In genomic region chrII:551245-551904, ce11 we compare ENCODE assay signal across 5 worm cellular contexts.
TF ChIP-seq lines count a peak whose summit lies in the region.

Gene lips-7, plus strand, starts transcription at chrII:551854.

TF ChIP-seq in whole organism, L3 larva, 47 proteins besides CTCF, POLR2A, EP300 and RAD21:
- TF ChIP-seq mml-1 (tag; optimal IDR thresholded peaks at IDR 0.05; lab: Kevin White, UChicago) = no peak
- peak; percentile 40 for TF ChIP-seq lsy-12 (tag; optimal IDR thresholded peaks at IDR 0.05; lab: Kevin White, UChicago)
TF ChIP-seq in whole organism, L3 larva: peak in this region for 1.

TF ChIP-seq in whole organism, L4 larva, 104 proteins besides CTCF, POLR2A, EP300 and RAD21:
- TF ChIP-seq unc-62 (GFP tag; optimal IDR thresholded peaks at IDR 0.05 in 1 of 2; lab: Kevin White, UChicago) (peak in 1 of 2 experiments; percentile 84), unc-62 (tag; optimal IDR thresholded peaks at IDR 0.05; lab: Kevin White, UChicago) (no peak), nhr-111 (GFP tag; optimal IDR thresholded peaks at IDR 0.05; lab: Kevin White, UChicago) (peak; percentile 23), F26F4.8 (GFP tag; conservative IDR thresholded peaks at IDR 0.05; lab: Robert Waterston, UW) (0 out of 2 replicates have a peak, but pooled peaks have one; percentile 44), pha-4 (GFP tag; IDR thresholded peaks at IDR 0.05; lab: Robert Waterston, UW) (no peak), pha-4 (tag; optimal IDR thresholded peaks at IDR 0.05; lab: Kevin White, UChicago) (no peak), tag-97 (GFP tag; IDR thresholded peaks at IDR 0.05; lab: Robert Waterston, UW) (no peak), set-16 (GFP tag; IDR thresholded peaks at IDR 0.05; lab: Robert Waterston, UW) (peak; percentile 74), aha-1 (tag; lab: Kevin White, UChicago) (peak; percentile 20)
TF ChIP-seq in whole organism, L4 larva: peak in this region for 5.

TF ChIP-seq in whole organism, early embryonic, 17 proteins besides CTCF, POLR2A, EP300 and RAD21:
- TF ChIP-seq flt-1 (GFP tag; IDR thresholded peaks at IDR 0.05; lab: Robert Waterston, UW) = no peak
- TF ChIP-seq ets-7 (tag; optimal IDR thresholded peaks at IDR 0.05; lab: Kevin White, UChicago) = no peak
- TF ChIP-seq tra-4 (tag; optimal IDR thresholded peaks at IDR 0.05; lab: Kevin White, UChicago) = no peak
- TF ChIP-seq aly-1 (tag; optimal IDR thresholded peaks at IDR 0.05; lab: Kevin White, UChicago) = peak; percentile 43
- TF ChIP-seq hnd-1 (tag; optimal IDR thresholded peaks at IDR 0.05; lab: Kevin White, UChicago) = no peak
- TF ChIP-seq ceh-13 (GFP tag; optimal IDR thresholded peaks at IDR 0.05; lab: Kevin White, UChicago) = no peak

TF ChIP-seq in whole organism, late embryonic, 69 proteins besides CTCF, POLR2A, EP300 and RAD21:
- peak; percentile 11 for TF ChIP-seq C08G9.2 (tag; optimal IDR thresholded peaks at IDR 0.05; lab: Kevin White, UChicago)
- peak; percentile 49 for TF ChIP-seq hlh-6 (tag; optimal IDR thresholded peaks at IDR 0.05; lab: Kevin White, UChicago)
- TF ChIP-seq C38D4.7 (GFP tag; optimal IDR thresholded peaks at IDR 0.05; lab: Kevin White, UChicago) = peak; percentile 10
- TF ChIP-seq pax-1 (tag; optimal IDR thresholded peaks at IDR 0.05; lab: Kevin White, UChicago) = no peak
- TF ChIP-seq unc-3 (GFP tag; conservative IDR thresholded peaks at IDR 0.05; lab: Robert Waterston, UW) = no peak
- no peak for TF ChIP-seq unc-3 (tag; optimal IDR thresholded peaks at IDR 0.05; lab: Kevin White, UChicago)
TF ChIP-seq in whole organism, late embryonic: peak in this region for 3.

TF ChIP-seq in whole organism, young adult, 124 proteins besides CTCF, POLR2A, EP300 and RAD21:
- TF ChIP-seq zfh-2 (GFP tag; conservative IDR thresholded peaks at IDR 0.05; lab: Robert Waterston, UW) (peak; percentile 73), cebp-2 (GFP tag; IDR thresholded peaks at IDR 0.05; lab: Robert Waterston, UW) (no peak), nfya-1 (tag; optimal IDR thresholded peaks at IDR 0.05; lab: Kevin White, UChicago; ENCODE audit: borderline replicate concordance, insufficient read depth) (peak; percentile 39), Y67H2A.10 (GFP tag; conservative IDR thresholded peaks at IDR 0.05; lab: Robert Waterston, UW) (no peak)
